Fruit fly (Drosophila melanogaster) whole organism, embryonic: Measurements from ENCODE around the gene Sec13.

ENCODE experiments used
- CG10267 ChIP-seq: fragments of 200-800 bp; sonication (Bioruptor generic); optimal IDR thresholded peaks from 2 replicates; lab custom pipeline; 2018; ENCODE audit warnings: missing biosample characterization, mild to moderate bottlenecking, missing genetic modification characterization, moderate library complexity
- CG10979 ChIP-seq: fragments of 200-800 bp; sonication (Bioruptor generic); optimal IDR thresholded peaks from 2 replicates; lab custom pipeline; 2018; ENCODE audit warnings: missing biosample characterization, mild to moderate bottlenecking, missing genetic modification characterization, moderate library complexity
- CG11085 ChIP-seq: fragments of 200-800 bp; sonication (Bioruptor generic); IDR thresholded peaks from 2 replicates; pipeline ENCODE4 v1.3.6; 2022; ENCODE audit warnings: missing biosample characterization, missing genetic modification characterization
- CG13296 ChIP-seq: fragments of 200-800 bp; sonication (Bioruptor generic); optimal IDR thresholded peaks from 3 replicates; lab custom pipeline; 2018; ENCODE audit warnings: missing biosample characterization, mild to moderate bottlenecking, missing genetic modification characterization
- CG13624 ChIP-seq: fragments of 200-800 bp; sonication (Bioruptor generic); optimal IDR thresholded peaks from 2 replicates; lab custom pipeline; 2016; ENCODE audit warnings: missing biosample characterization, missing genetic modification characterization
- CG13894 ChIP-seq: fragments of 200-800 bp; sonication (Bioruptor generic); optimal IDR thresholded peaks from 3 replicates; lab custom pipeline; 2018; ENCODE audit warnings: missing biosample characterization, mild to moderate bottlenecking, missing genetic modification characterization, moderate library complexity
- CG15479 ChIP-seq: fragments of 200-800 bp; sonication (Bioruptor generic); optimal IDR thresholded peaks from 3 replicates; lab custom pipeline; 2019; ENCODE audit warnings: missing biosample characterization, mild to moderate bottlenecking, missing genetic modification characterization, moderate library complexity
- CG18764 ChIP-seq: fragments of 200-800 bp; sonication (Bioruptor generic); optimal IDR thresholded peaks from 3 replicates; lab custom pipeline; 2016; ENCODE audit warnings: missing biosample characterization, missing genetic modification characterization
- CG2202 ChIP-seq: fragments of 200-800 bp; sonication (Bioruptor generic); optimal IDR thresholded peaks from 2 replicates; lab custom pipeline; 2018; ENCODE audit warnings: missing biosample characterization, mild to moderate bottlenecking, missing genetic modification characterization
- CG30020 ChIP-seq: fragments of 200-800 bp; optimal IDR thresholded peaks from 2 replicates; lab custom pipeline; 2019; ENCODE audit warnings: missing biosample characterization, mild to moderate bottlenecking, missing genetic modification characterization, moderate library complexity
- CoRest ChIP-seq: fragments of 200-800 bp; sonication (Bioruptor generic); optimal IDR thresholded peaks from 3 replicates; lab custom pipeline; 2018; ENCODE audit warnings: missing biosample characterization, mild to moderate bottlenecking, missing genetic modification characterization, moderate library complexity
- Dll ChIP-seq: fragments of 200-800 bp; sonication (Bioruptor generic); IDR thresholded peaks from 4 replicates; pipeline ENCODE4 v1.3.6; 2022; ENCODE audit warnings: missing biosample characterization, missing genetic modification characterization; ENCODE audit not compliant: partially characterized antibody
- Ets65A ChIP-seq: fragments of 200-800 bp; sonication (Bioruptor generic); peaks from one replicate; lab custom pipeline; 2016; ENCODE audit warnings: missing biosample characterization, missing genetic modification characterization
- HmgZ ChIP-seq: fragments of 200-800 bp; sonication (Bioruptor generic); optimal IDR thresholded peaks from 2 replicates; lab custom pipeline; 2018; ENCODE audit warnings: missing biosample characterization, mild to moderate bottlenecking, missing genetic modification characterization
- Kr ChIP-seq: fragments of 200-800 bp; sonication (Bioruptor generic); optimal IDR thresholded peaks from 2 replicates; lab custom pipeline; 2017; ENCODE audit warnings: missing biosample characterization, mild to moderate bottlenecking, missing genetic modification characterization
- NFAT ChIP-seq: fragments of 200-800 bp; sonication (Bioruptor generic); IDR thresholded peaks from 2 replicates; pipeline ENCODE4 v1.3.6; 2022; ENCODE audit warnings: missing biosample characterization, missing genetic modification characterization
- Oli ChIP-seq: fragments of 200-800 bp; sonication (Bioruptor generic); optimal IDR thresholded peaks from 2 replicates; lab custom pipeline; 2018; ENCODE audit warnings: missing biosample characterization, mild to moderate bottlenecking, missing genetic modification characterization, moderate library complexity
- PHDP ChIP-seq: fragments of 200-800 bp; sonication (Bioruptor generic); optimal IDR thresholded peaks from 3 replicates; lab custom pipeline; 2018; ENCODE audit warnings: missing biosample characterization, mild to moderate bottlenecking, missing genetic modification characterization, moderate library complexity
- Scr ChIP-seq: fragments of 200-800 bp; sonication (Bioruptor generic); IDR thresholded peaks from 2 replicates; pipeline ENCODE4 v1.3.6; 2022; ENCODE audit warnings: missing biosample characterization, missing genetic modification characterization; ENCODE audit not compliant: partially characterized antibody
- Sox102F ChIP-seq: fragments of 200-800 bp; sonication (Bioruptor generic); optimal IDR thresholded peaks from 2 replicates; lab custom pipeline; 2018; ENCODE audit warnings: missing biosample characterization, mild to moderate bottlenecking, missing genetic modification characterization, moderate library complexity
- chn ChIP-seq: fragments of 200-800 bp; sonication (Bioruptor generic); optimal IDR thresholded peaks from 2 replicates; lab custom pipeline; 2016; ENCODE audit warnings: missing biosample characterization, missing genetic modification characterization
- croc ChIP-seq: fragments of 200-800 bp; sonication (Bioruptor generic); conservative IDR thresholded peaks from 3 replicates; pipeline ENCODE4 v1.3.6; 2022; ENCODE audit warnings: missing biosample characterization, missing genetic modification characterization
- dimm ChIP-seq: fragments of 200-800 bp; sonication (Bioruptor generic); IDR thresholded peaks from 2 replicates; pipeline ENCODE4 v1.3.6; 2022; ENCODE audit warnings: missing biosample characterization, missing genetic modification characterization
- disco-r ChIP-seq: fragments of 200-800 bp; sonication (Bioruptor generic); optimal IDR thresholded peaks from 2 replicates; lab custom pipeline; 2016; ENCODE audit warnings: missing biosample characterization, missing genetic modification characterization
- dmrt11E ChIP-seq: fragments of 200-800 bp; sonication (Bioruptor generic); optimal IDR thresholded peaks from 3 replicates; lab custom pipeline; 2018; ENCODE audit warnings: missing biosample characterization, mild to moderate bottlenecking, missing genetic modification characterization, moderate library complexity
- gro ChIP-seq: fragments of 200-800 bp; sonication (Bioruptor generic); optimal IDR thresholded peaks from 2 replicates; lab custom pipeline; 2016; ENCODE audit warnings: missing biosample characterization, missing genetic modification characterization
- hb ChIP-seq: fragments of 200-800 bp; sonication (Bioruptor generic); IDR thresholded peaks from 3 replicates; pipeline ENCODE4 v1.3.6; 2022; ENCODE audit warnings: missing biosample characterization, missing genetic modification characterization; ENCODE audit not compliant: partially characterized antibody
- kni ChIP-seq: fragments of 200-800 bp; sonication (Bioruptor generic); optimal IDR thresholded peaks from 3 replicates; lab custom pipeline; 2017; ENCODE audit warnings: mild to moderate bottlenecking, missing biosample characterization, missing genetic modification reagents, missing genetic modification characterization
- psq ChIP-seq: fragments of 200-800 bp; sonication (Bioruptor generic); optimal IDR thresholded peaks from 2 replicates; lab custom pipeline; 2017; ENCODE audit warnings: missing biosample characterization, missing genetic modification characterization
- salm ChIP-seq: fragments of 200-800 bp; sonication (Bioruptor generic); optimal IDR thresholded peaks from 2 replicates; lab custom pipeline; 2018; ENCODE audit warnings: missing biosample characterization, mild to moderate bottlenecking, missing genetic modification characterization
- sc ChIP-seq, 3 experiments: fragments of >200 bp in 2 of 3; fragments of 200-800 bp in 1 of 3; sonication (Bioruptor generic) in 1 of 3; optimal IDR thresholded peaks; 2 replicates in 2 of 3; 3 replicates in 1 of 3; lab custom pipeline; 2017; ENCODE audit warnings: mild to moderate bottlenecking in 1 of 3, missing biosample characterization in 1 of 3, missing genetic modification characterization in 1 of 3, missing genetic modification reagents in 1 of 3
- usp ChIP-seq: fragments of >200 bp; optimal IDR thresholded peaks from 2 replicates; lab custom pipeline; 2017; ENCODE audit warnings: missing biosample characterization, missing genetic modification characterization
- vvl ChIP-seq: fragments of 200-800 bp; sonication (Bioruptor generic); IDR thresholded peaks from 2 replicates; pipeline ENCODE4 v1.3.6; 2022; ENCODE audit warnings: missing biosample characterization, missing genetic modification characterization
- z ChIP-seq: fragments of 200-800 bp; sonication (Bioruptor generic); IDR thresholded peaks from 3 replicates; pipeline ENCODE4 v1.3.6; 2022; ENCODE audit warnings: missing biosample characterization, missing genetic modification characterization
- zf30C ChIP-seq: fragments of 200-800 bp; sonication (Bioruptor generic); optimal IDR thresholded peaks from 3 replicates; lab custom pipeline; 2018; ENCODE audit warnings: missing biosample characterization, mild to moderate bottlenecking, missing genetic modification characterization

Gene Sec13

DNA sequence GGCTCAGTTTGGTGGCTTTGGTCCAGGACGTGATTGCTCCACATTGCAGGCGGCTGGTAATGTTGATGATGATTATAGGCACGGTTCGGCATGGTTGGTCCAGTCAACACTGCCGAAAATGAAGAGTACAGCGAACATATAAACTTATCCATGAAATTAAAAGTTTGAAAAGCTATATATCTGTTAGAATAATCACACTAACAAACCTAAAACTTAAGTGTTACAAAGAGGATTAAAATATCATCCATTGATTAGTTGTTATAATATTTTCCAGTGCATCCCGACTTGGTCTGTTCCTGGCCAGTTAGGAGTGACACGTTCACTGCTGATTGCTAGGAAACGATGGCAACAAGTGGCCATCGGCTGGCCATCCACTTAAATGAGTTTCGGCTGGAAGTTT lies 43.6 kb downstream of the Sec13 start:
- TF ChIP-seq HmgZ (tag; lab: Kevin White, UChicago), result no peak
- peak; percentile 34 for TF ChIP-seq Ets65A

DNA sequence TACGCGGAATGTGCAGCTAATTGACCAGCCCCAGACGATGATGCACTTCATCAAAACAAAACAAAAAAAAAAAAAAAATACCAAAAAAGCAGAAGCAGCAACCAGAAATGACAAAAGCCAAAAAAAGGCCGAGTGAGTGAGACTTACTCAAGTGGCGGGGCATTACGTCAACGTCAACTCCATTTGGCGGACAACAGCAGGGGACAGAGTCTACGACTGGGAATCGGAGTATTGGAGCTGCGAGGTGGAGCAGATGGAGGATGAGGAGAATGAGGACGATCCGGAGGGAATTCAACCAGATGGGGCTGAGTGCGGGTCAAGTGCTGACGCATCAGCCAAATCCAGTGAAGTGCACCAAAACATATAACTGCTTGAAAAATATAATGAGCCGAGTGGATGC lies 45.4 kb downstream of the Sec13 start:
- TF ChIP-seq Scr, result no peak
- TF ChIP-seq z (GFP tag; lab: Robert Waterston, UW), result 0 out of 3 replicates have a peak, but pooled peaks have one; percentile 40
- no peak for TF ChIP-seq disco-r (GFP tag; lab: Kevin White, UChicago)
- TF ChIP-seq, all 482 proteins: peak for 1

DNA sequence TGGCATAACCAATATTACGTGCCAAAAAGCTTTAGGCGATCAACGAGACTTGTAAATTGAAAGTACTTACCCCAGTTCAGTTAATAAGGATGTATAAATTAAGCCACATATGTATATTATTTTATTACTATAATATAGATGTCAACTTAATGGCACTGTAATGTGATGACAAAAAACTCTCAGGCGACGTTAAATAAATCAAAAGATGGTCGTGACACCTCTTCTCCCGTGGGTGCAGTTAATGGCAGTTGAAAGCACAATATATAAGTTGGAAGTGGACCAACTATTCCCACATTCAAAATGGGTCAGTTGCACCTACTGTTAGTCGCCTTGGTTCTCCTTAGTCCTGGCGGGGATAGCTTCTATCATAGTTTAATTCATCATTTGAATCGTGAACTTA lies 46.4 kb downstream of the Sec13 start, which contains the start of gene Ir94d:
TSS of gene Ir94d (plus strand) at position 301 of the 400 bp plus-strand sequence.
- no peak for TF ChIP-seq CG11085 (GFP tag; lab: Robert Waterston, UW)
- no peak for TF ChIP-seq dimm
- no peak for TF ChIP-seq CG13894 (tag; lab: Kevin White, UChicago)

DNA sequence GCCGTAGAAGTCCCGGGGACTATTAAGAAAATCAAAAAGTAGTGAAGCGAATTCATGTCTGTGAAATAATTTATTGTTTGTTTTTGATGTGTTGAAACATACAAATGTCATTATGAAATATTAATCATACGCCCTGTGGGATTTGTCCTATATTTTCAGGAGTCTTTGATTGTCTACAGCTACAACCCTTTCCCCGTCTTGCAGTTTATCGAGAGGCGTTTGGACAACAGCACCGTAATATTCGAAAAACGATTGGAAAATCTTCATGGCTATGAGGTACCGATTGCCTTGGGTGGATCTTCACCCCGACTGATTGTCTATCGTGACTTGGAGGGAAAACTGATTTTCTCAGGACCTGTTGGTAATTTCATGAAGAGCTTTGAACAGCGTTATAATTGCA lies 47.5 kb downstream of the Sec13 start, which contains the start of gene CG17380:
TSS of gene CG17380 (minus strand) at position 101 of the 400 bp plus-strand sequence.
- TF ChIP-seq croc (GFP tag; lab: Robert Waterston, UW), result no peak
- no peak for TF ChIP-seq NFAT (GFP tag; lab: Robert Waterston, UW)
- TF ChIP-seq CG2202 (tag; lab: Kevin White, UChicago), result no peak
- no peak for TF ChIP-seq CG10267 (tag; lab: Kevin White, UChicago)
- no peak for TF ChIP-seq salm (tag; lab: Kevin White, UChicago)

DNA sequence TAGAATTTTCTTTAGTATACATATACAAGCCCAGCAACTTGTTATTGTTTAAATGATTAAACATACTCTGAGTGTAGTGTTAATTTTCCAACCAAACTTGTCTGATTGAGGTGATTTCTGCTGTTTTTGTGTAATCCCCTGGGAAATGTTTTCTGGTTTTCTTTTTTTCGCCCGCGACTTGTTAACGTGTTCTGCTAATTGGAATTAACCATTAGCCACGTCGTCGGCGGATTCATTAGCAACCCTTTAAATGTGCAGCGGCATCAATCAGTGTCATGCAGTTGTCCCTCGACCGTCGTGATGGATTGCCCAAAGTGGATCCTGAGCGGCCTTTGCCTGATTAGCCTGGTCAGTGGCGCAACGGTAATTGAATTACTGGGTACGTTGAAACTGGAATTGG lies 49.1 kb downstream of the Sec13 start, which contains the start of gene Ir94e:
TSS of gene Ir94e (plus strand) at position 301 of the 400 bp plus-strand sequence.
- no peak for TF ChIP-seq sc (optimal IDR thresholded peaks at IDR 0.05; lab: Kevin White, UChicago)
- TF ChIP-seq sc (GFP tag; optimal IDR thresholded peaks at IDR 0.05; lab: Kevin White, UChicago), result no peak
- TF ChIP-seq vvl, result no peak
- no peak for TF ChIP-seq usp
- no peak for TF ChIP-seq hb (GFP tag; lab: Robert Waterston, UW)
- TF ChIP-seq kni (GFP tag; lab: Kevin White, UChicago), result no peak
- no peak for TF ChIP-seq Dll (GFP tag; lab: Robert Waterston, UW)
- no peak for TF ChIP-seq Kr (GFP tag; lab: Kevin White, UChicago)

DNA sequence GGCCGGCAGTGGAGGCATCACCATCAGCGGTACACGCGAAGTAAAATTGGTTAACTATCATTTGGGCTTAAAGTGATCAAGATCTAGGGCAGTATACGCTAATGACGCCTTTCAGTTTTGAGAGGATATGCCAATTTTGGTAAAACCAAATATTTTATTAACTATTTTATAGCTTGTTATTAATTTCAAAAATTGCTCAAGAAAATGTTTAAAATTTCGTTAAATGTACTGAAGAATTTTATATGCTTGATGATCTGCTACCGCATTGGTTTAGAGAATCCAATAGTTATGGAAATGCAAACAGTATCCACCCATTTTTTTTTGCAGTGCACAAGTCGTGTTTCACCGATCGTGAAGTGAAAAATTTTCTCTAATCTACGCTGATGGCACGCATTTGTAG lies 51.8 kb downstream of the Sec13 start:
- TF ChIP-seq CG13624 (no peak), gro (no peak), chn (GFP tag; lab: Kevin White, UChicago) (no peak), CG10979 (no peak), psq (no peak), CG13296 (GFP tag; lab: Kevin White, UChicago) (no peak), Sox102F (GFP tag; lab: Kevin White, UChicago) (peak; percentile 34), CG30020 (no peak), CG15479 (GFP tag; lab: Kevin White, UChicago) (no peak), PHDP (tag; lab: Kevin White, UChicago) (no peak), CG18764 (GFP tag; lab: Kevin White, UChicago) (no peak), zf30C (no peak), dmrt11E (peak; percentile 7), CoRest (peak; percentile 2), Oli (tag; lab: Kevin White, UChicago) (peak; percentile 18)
